Fruit fly (Drosophila melanogaster) whole organism, embryonic: ENCODE measurements around the gene CG42323.
A peak's percentile ranks its signal among the peaks of the same experiment; 100 is the strongest.

Source experiments
- B-H1 ChIP-seq: fragments of 200-800 bp; sonication (Bioruptor generic); IDR thresholded peaks from 3 replicates; pipeline ENCODE4 v1.3.6; 2022; ENCODE audit warnings: missing biosample characterization, missing genetic modification characterization
- Blimp-1 ChIP-seq: fragments of 200-800 bp; sonication (Bioruptor generic); optimal IDR thresholded peaks from 3 replicates; lab custom pipeline; 2018; ENCODE audit warnings: missing biosample characterization, missing genetic modification characterization, mild to moderate bottlenecking, moderate library complexity, missing genetic modification reagents
- Bteb2 ChIP-seq: fragments of 200-800 bp; sonication (Bioruptor generic); optimal IDR thresholded peaks from 2 replicates; lab custom pipeline; 2016; ENCODE audit warnings: missing biosample characterization, missing genetic modification characterization
- CG10366 ChIP-seq: fragments of 200-800 bp; sonication (Bioruptor generic); IDR thresholded peaks from 2 replicates; pipeline ENCODE4 v1.3.6; 2022; ENCODE audit warnings: missing biosample characterization, missing genetic modification characterization
- CG1233 ChIP-seq: fragments of 200-800 bp; sonication (Bioruptor generic); optimal IDR thresholded peaks from 4 replicates; lab custom pipeline; 2018; ENCODE audit warnings: missing biosample characterization, mild to moderate bottlenecking, missing genetic modification characterization
- CG13123 ChIP-seq: fragments of 200-800 bp; sonication (Bioruptor generic); optimal IDR thresholded peaks from 2 replicates; lab custom pipeline; 2016; ENCODE audit warnings: missing biosample characterization, missing genetic modification characterization
- CG13424 ChIP-seq: fragments of 200-800 bp; sonication (Bioruptor generic); optimal IDR thresholded peaks from 2 replicates; lab custom pipeline; 2019; ENCODE audit warnings: missing biosample characterization, mild to moderate bottlenecking, missing genetic modification characterization, moderate library complexity
- CG14014 ChIP-seq: fragments of 200-800 bp; sonication (Bioruptor generic); IDR thresholded peaks from 2 replicates; pipeline ENCODE4 v1.3.6; 2022; ENCODE audit warnings: missing biosample characterization, missing genetic modification characterization
- CG14710 ChIP-seq: fragments of 200-800 bp; sonication (Bioruptor generic); optimal IDR thresholded peaks from 3 replicates; lab custom pipeline; 2019; ENCODE audit warnings: missing biosample characterization, mild to moderate bottlenecking, missing genetic modification characterization, moderate library complexity
- CG15011 ChIP-seq: fragments of 200-800 bp; sonication (Bioruptor generic); optimal IDR thresholded peaks from 3 replicates; lab custom pipeline; 2018; ENCODE audit warnings: missing biosample characterization, mild to moderate bottlenecking, missing genetic modification characterization
- CG15601 ChIP-seq: fragments of 200-800 bp; sonication (Bioruptor generic); optimal IDR thresholded peaks from 3 replicates; lab custom pipeline; 2019; ENCODE audit warnings: missing biosample characterization, mild to moderate bottlenecking, missing genetic modification characterization, moderate library complexity
- CG17328 ChIP-seq: fragments of 200-800 bp; sonication (Bioruptor generic); IDR thresholded peaks from 2 replicates; pipeline ENCODE4 v1.3.6; 2022; ENCODE audit warnings: missing biosample characterization, missing genetic modification characterization
- CG17568 ChIP-seq: fragments of 200-800 bp; sonication (Bioruptor generic); optimal IDR thresholded peaks from 2 replicates; lab custom pipeline; 2018; ENCODE audit warnings: missing biosample characterization, mild to moderate bottlenecking, missing genetic modification characterization, moderate library complexity
- CG17829 ChIP-seq: fragments of 200-800 bp; optimal IDR thresholded peaks from 2 replicates; lab custom pipeline; 2019; ENCODE audit warnings: missing biosample characterization, mild to moderate bottlenecking, missing genetic modification characterization, moderate library complexity
- CG18262 ChIP-seq: fragments of 200-800 bp; optimal IDR thresholded peaks from 3 replicates; lab custom pipeline; 2019; ENCODE audit warnings: missing biosample characterization, mild to moderate bottlenecking, missing genetic modification characterization, moderate library complexity
- CG7556 ChIP-seq: fragments of 200-800 bp; sonication (Bioruptor generic); optimal IDR thresholded peaks from 2 replicates; lab custom pipeline; 2017; ENCODE audit warnings: missing biosample characterization, mild to moderate bottlenecking, missing genetic modification characterization
- Dek ChIP-seq: fragments of 200-800 bp; sonication (Bioruptor generic); optimal IDR thresholded peaks from 3 replicates; lab custom pipeline; 2019; ENCODE audit warnings: missing biosample characterization, mild to moderate bottlenecking, missing genetic modification characterization, moderate library complexity
- Ets65A ChIP-seq: fragments of 200-800 bp; sonication (Bioruptor generic); peaks from one replicate; lab custom pipeline; 2016; ENCODE audit warnings: missing biosample characterization, missing genetic modification characterization
- HLH3B ChIP-seq: fragments of 200-800 bp; sonication (Bioruptor generic); IDR thresholded peaks from 2 replicates; pipeline ENCODE4 v1.3.6; 2022; ENCODE audit warnings: missing biosample characterization, missing genetic modification characterization
- Hr78 ChIP-seq, 2 experiments: fragments of 200-800 bp in 1 of 2; fragments of >200 bp in 1 of 2; sonication (Bioruptor generic) in 1 of 2; optimal IDR thresholded peaks; 2 replicates each; lab custom pipeline; 2017 to 2019; ENCODE audit warnings: missing biosample characterization in 2 of 2, missing genetic modification characterization in 2 of 2, mild to moderate bottlenecking in 1 of 2, moderate library complexity in 1 of 2
- MBD-R2 ChIP-seq: fragments of 200-800 bp; sonication (Bioruptor generic); IDR thresholded peaks from 2 replicates; pipeline ENCODE4 v1.3.6; 2022; ENCODE audit warnings: missing biosample characterization, missing genetic modification characterization
- NC2α ChIP-seq: fragments of 200-800 bp; sonication (Bioruptor generic); optimal IDR thresholded peaks from 2 replicates; lab custom pipeline; 2016; ENCODE audit warnings: missing biosample characterization, missing genetic modification characterization
- NFAT ChIP-seq: fragments of 200-800 bp; sonication (Bioruptor generic); IDR thresholded peaks from 2 replicates; pipeline ENCODE4 v1.3.6; 2022; ENCODE audit warnings: missing biosample characterization, missing genetic modification characterization
- NK7.1 ChIP-seq: fragments of 200-800 bp; sonication (Bioruptor generic); optimal IDR thresholded peaks from 3 replicates; lab custom pipeline; 2016; ENCODE audit warnings: missing biosample characterization, missing genetic modification characterization
- Nf-YA ChIP-seq: fragments of 200-800 bp; sonication (Bioruptor generic); IDR thresholded peaks from 2 replicates; pipeline ENCODE4 v1.3.6; 2022; ENCODE audit warnings: missing biosample characterization, missing genetic modification characterization
- Oli ChIP-seq: fragments of 200-800 bp; sonication (Bioruptor generic); optimal IDR thresholded peaks from 2 replicates; lab custom pipeline; 2018; ENCODE audit warnings: missing biosample characterization, mild to moderate bottlenecking, missing genetic modification characterization, moderate library complexity
- Pdp1 ChIP-seq, 2 experiments: fragments of 200-800 bp; sonication (Bioruptor generic); optimal IDR thresholded peaks; 3 replicates each; lab custom pipeline; 2016; ENCODE audit warnings: missing biosample characterization in 2 of 2, missing genetic modification characterization in 2 of 2, mild to moderate bottlenecking in 1 of 2, moderate library complexity in 1 of 2
- Sox100B ChIP-seq: fragments of 200-800 bp; sonication (Bioruptor generic); optimal IDR thresholded peaks from 3 replicates; lab custom pipeline; 2018; ENCODE audit warnings: missing biosample characterization, mild to moderate bottlenecking, missing genetic modification characterization
- Xrp1 ChIP-seq: fragments of 200-800 bp; sonication (Bioruptor generic); IDR thresholded peaks from 2 replicates; pipeline ENCODE4 v1.3.6; 2022; ENCODE audit warnings: missing biosample characterization, missing genetic modification characterization
- al ChIP-seq: fragments of 200-800 bp; sonication (Bioruptor generic); IDR thresholded peaks from 2 replicates; pipeline ENCODE4 v1.3.6; 2022; ENCODE audit warnings: missing biosample characterization, missing genetic modification characterization
- bcd ChIP-seq: fragments of 200-800 bp; sonication (Bioruptor generic); optimal IDR thresholded peaks from 2 replicates; lab custom pipeline; 2017; ENCODE audit warnings: missing biosample characterization, mild to moderate bottlenecking, missing genetic modification characterization
- ci ChIP-seq: fragments of 200-800 bp; sonication (Bioruptor generic); IDR thresholded peaks from 3 replicates; pipeline ENCODE4 v1.3.6; 2022; ENCODE audit warnings: missing biosample characterization, missing genetic modification characterization
- cwo ChIP-seq: fragments of 200-800 bp; sonication (Bioruptor generic); optimal IDR thresholded peaks from 3 replicates; lab custom pipeline; 2017; ENCODE audit warnings: missing biosample characterization, missing genetic modification characterization, mild to moderate bottlenecking, moderate library complexity, missing genetic modification reagents
- dm ChIP-seq: fragments of 200-800 bp; sonication (Bioruptor generic); optimal IDR thresholded peaks from 3 replicates; lab custom pipeline; 2016; ENCODE audit warnings: missing biosample characterization, missing genetic modification characterization
- gcm ChIP-seq: fragments of 200-800 bp; sonication (Bioruptor generic); optimal IDR thresholded peaks from 2 replicates; lab custom pipeline; 2019; ENCODE audit warnings: missing biosample characterization, mild to moderate bottlenecking, missing genetic modification characterization, moderate library complexity
- hbn ChIP-seq: fragments of 200-800 bp; sonication (Bioruptor generic); IDR thresholded peaks from 2 replicates; pipeline ENCODE4 v1.3.6; 2022; ENCODE audit warnings: missing biosample characterization, missing genetic modification characterization; ENCODE audit not compliant: partially characterized antibody
- ind ChIP-seq: fragments of 200-800 bp; sonication (Bioruptor generic); optimal IDR thresholded peaks from 3 replicates; lab custom pipeline; 2016; ENCODE audit warnings: missing biosample characterization, missing genetic modification characterization
- mirr ChIP-seq: fragments of 200-800 bp; sonication (Bioruptor generic); optimal IDR thresholded peaks from 3 replicates; lab custom pipeline; 2018; ENCODE audit warnings: missing biosample characterization, mild to moderate bottlenecking, missing genetic modification characterization
- pb ChIP-seq: fragments of 200-800 bp; sonication (Bioruptor generic); optimal IDR thresholded peaks from 3 replicates; lab custom pipeline; 2016; ENCODE audit warnings: missing biosample characterization, missing genetic modification characterization
- psq ChIP-seq: fragments of 200-800 bp; sonication (Bioruptor generic); optimal IDR thresholded peaks from 2 replicates; lab custom pipeline; 2017; ENCODE audit warnings: missing biosample characterization, missing genetic modification characterization
- rib ChIP-seq: fragments of 200-800 bp; sonication (Bioruptor generic); IDR thresholded peaks from 2 replicates; pipeline ENCODE4 v1.3.6; 2022; ENCODE audit warnings: missing biosample characterization, missing genetic modification characterization
- run ChIP-seq: fragments of 200-800 bp; sonication (Bioruptor generic); optimal IDR thresholded peaks from 3 replicates; lab custom pipeline; 2018; ENCODE audit warnings: missing biosample characterization, mild to moderate bottlenecking, missing genetic modification characterization
- seq ChIP-seq: fragments of 200-800 bp; sonication (Bioruptor generic); IDR thresholded peaks from 2 replicates; pipeline ENCODE4 v1.3.6; 2022; ENCODE audit warnings: missing biosample characterization, missing genetic modification characterization
- stc ChIP-seq: fragments of 200-800 bp; sonication (Bioruptor generic); IDR thresholded peaks from 2 replicates; pipeline ENCODE4 v1.3.6; 2022; ENCODE audit warnings: missing biosample characterization, missing genetic modification characterization
- trem ChIP-seq: fragments of 200-800 bp; optimal IDR thresholded peaks from 3 replicates; lab custom pipeline; 2019; ENCODE audit warnings: missing biosample characterization, mild to moderate bottlenecking, missing genetic modification characterization, moderate library complexity
- unc-4 ChIP-seq: fragments of 200-800 bp; sonication (Bioruptor generic); IDR thresholded peaks from 2 replicates; pipeline ENCODE4 v1.3.6; 2022; ENCODE audit warnings: missing biosample characterization, missing genetic modification characterization; ENCODE audit not compliant: partially characterized antibody
- usp ChIP-seq: fragments of >200 bp; optimal IDR thresholded peaks from 2 replicates; lab custom pipeline; 2017; ENCODE audit warnings: missing biosample characterization, missing genetic modification characterization
- wdn ChIP-seq: fragments of 200-800 bp; sonication (Bioruptor generic); IDR thresholded peaks from 2 replicates; pipeline ENCODE4 v1.3.6; 2022; ENCODE audit warnings: missing biosample characterization, missing genetic modification characterization
- yki ChIP-seq: fragments of >200 bp; optimal IDR thresholded peaks from 3 replicates; lab custom pipeline; 2018
- zfh1 ChIP-seq: fragments of 200-800 bp; sonication (Bioruptor generic); IDR thresholded peaks from 3 replicates; pipeline ENCODE4 v1.3.6; 2022; ENCODE audit warnings: missing biosample characterization, missing genetic modification characterization

CG42323 gene

DNA sequence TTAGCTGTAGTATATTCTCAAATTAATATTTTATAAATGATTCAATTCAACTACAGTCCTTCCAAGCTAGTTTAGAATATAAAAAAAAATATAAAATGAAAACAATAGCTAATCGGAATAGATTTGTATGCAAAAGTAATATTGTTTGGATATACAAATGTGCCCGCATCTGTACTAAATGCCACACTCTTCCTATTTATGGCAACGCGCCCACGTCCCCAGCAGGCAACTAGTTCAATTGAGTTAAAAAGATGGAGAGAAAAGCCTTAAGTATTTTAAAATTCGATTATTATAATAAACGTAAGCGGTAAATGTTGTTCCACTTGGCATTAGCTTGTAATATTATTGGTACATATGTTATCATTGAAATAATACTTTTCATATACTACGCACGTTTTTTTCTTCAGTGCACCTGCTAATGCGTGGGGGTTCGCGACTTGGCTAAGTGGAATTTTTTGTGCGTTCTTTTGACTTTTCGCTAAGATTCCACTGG lies 16.6 kb upstream of the CG42323 start (continued):
- TF ChIP-seq CG14710 (tag; lab: Kevin White, UChicago) (peak; percentile 52), unc-4 (GFP tag; lab: Robert Waterston, UW) (no peak), CG17568 (GFP tag; lab: Kevin White, UChicago) (peak; percentile 70), Xrp1 (GFP tag; lab: Robert Waterston, UW) (peak; percentile 53; the same call in 1 of the 2 replicates), Sox100B (GFP tag; lab: Kevin White, UChicago) (peak; percentile 78), bcd (GFP tag; lab: Kevin White, UChicago) (peak; percentile 72), seq (GFP tag; lab: Robert Waterston, UW) (0 out of 2 replicates have a peak, but pooled peaks have one; percentile 17), pb (GFP tag; lab: Kevin White, UChicago) (no peak), zfh1 (peak; percentile 23; the same call in 1 of the 3 replicates), Ets65A (peak; percentile 97), B-H1 (GFP tag; lab: Robert Waterston, UW) (no peak; the same call in 1 of the 3 replicates), Pdp1 (GFP tag; optimal IDR thresholded peaks at IDR 0.05; lab: Kevin White, UChicago) (peak; percentile 3 to 47), trem (tag; lab: Kevin White, UChicago) (peak; percentile 42), stc (GFP tag; lab: Robert Waterston, UW) (peak; percentile 30; the same call in 1 of the 2 replicates), NFAT (peak; percentile 81), CG18262 (tag; lab: Kevin White, UChicago) (peak; percentile 81), usp (no peak), rib (GFP tag; lab: Robert Waterston, UW) (no peak), Bteb2 (GFP tag; lab: Kevin White, UChicago) (peak; percentile 46), Oli (peak; percentile 85), Blimp-1 (peak; percentile 60), Nf-YA (GFP tag; lab: Robert Waterston, UW) (no peak), dm (GFP tag; lab: Kevin White, UChicago) (no peak), hbn (GFP tag; lab: Robert Waterston, UW) (no peak), MBD-R2 (GFP tag; lab: Robert Waterston, UW) (no peak), Hr78 (GFP tag; optimal IDR thresholded peaks at IDR 0.05; lab: Kevin White, UChicago) (peak in 1 of 2 experiments; percentile 13), HLH3B (GFP tag; lab: Robert Waterston, UW) (peak; percentile 46), Dek (tag; lab: Kevin White, UChicago) (peak; percentile 37), NC2α (GFP tag; lab: Kevin White, UChicago) (peak; percentile 27), CG15011 (GFP tag; lab: Kevin White, UChicago) (peak; percentile 44), psq (GFP tag; lab: Kevin White, UChicago) (no peak), al (GFP tag; lab: Robert Waterston, UW) (peak; percentile 38; the same call in 1 of the 2 replicates), CG13123 (GFP tag; lab: Kevin White, UChicago) (peak; percentile 9), cwo (GFP tag; lab: Kevin White, UChicago) (peak; percentile 56), CG7556 (GFP tag; lab: Kevin White, UChicago) (peak; percentile 65), CG15601 (peak; percentile 57), NK7.1 (GFP tag; lab: Kevin White, UChicago) (no peak), ind (GFP tag; lab: Kevin White, UChicago) (peak; percentile 59), run (tag; lab: Kevin White, UChicago) (no peak), mirr (GFP tag; lab: Kevin White, UChicago) (no peak), ci (peak; percentile 61), gcm (GFP tag; lab: Kevin White, UChicago) (peak; percentile 59), CG13424 (tag; lab: Kevin White, UChicago) (peak; percentile 76), CG14014 (GFP tag; lab: Robert Waterston, UW) (no peak), yki (lab: Kevin White, UChicago) (no peak), CG10366 (GFP tag; lab: Robert Waterston, UW) (peak; percentile 41; the same call in 1 of the 2 replicates), CG17328 (peak; percentile 37; the same call in 1 of the 2 replicates), wdn (GFP tag; lab: Robert Waterston, UW) (0 out of 2 replicates have a peak, but pooled peaks have one; percentile 25), CG17829 (peak; percentile 41), CG1233 (GFP tag; lab: Kevin White, UChicago) (peak; percentile 40)
